Fruit fly (Drosophila melanogaster): ENCODE data around the gene CG34452.

Gene CG34452

dm6 chr3L:15678284-15678683, 9.4 kb downstream of the CG34452 start:
- no peak for TF ChIP-seq bab1 (GFP tag; optimal IDR thresholded peaks at IDR 0.05)

dm6 chr3L:15677662-15678061, 10.0 kb downstream of the CG34452 start:
- TF ChIP-seq tj (GFP tag; optimal IDR thresholded peaks at IDR 0.05) (no peak), CG12768 (GFP tag; optimal IDR thresholded peaks at IDR 0.05) (no peak), CG1620 (GFP tag; optimal IDR thresholded peaks at IDR 0.05) (no peak), toe (GFP tag; optimal IDR thresholded peaks at IDR 0.05) (no peak), CG14711 (tag; optimal IDR thresholded peaks at IDR 0.05) (no peak), CG33017 (tag; optimal IDR thresholded peaks at IDR 0.05) (no peak), cnc (optimal IDR thresholded peaks at IDR 0.05) (no peak), Clk (GFP tag; optimal IDR thresholded peaks at IDR 0.05) (no peak), CG5204 (GFP tag; optimal IDR thresholded peaks at IDR 0.05) (no peak), Mnt (GFP tag; optimal IDR thresholded peaks at IDR 0.05) (no peak), kay (GFP tag; ENCODE audit: borderline replicate concordance) (no peak), CG7101 (tag; optimal IDR thresholded peaks at IDR 0.05) (no peak), pad (GFP tag; optimal IDR thresholded peaks at IDR 0.05) (no peak), Hr96 (GFP tag; optimal IDR thresholded peaks at IDR 0.05) (no peak), CG7045 (GFP tag; optimal IDR thresholded peaks at IDR 0.05) (no peak)

dm6 chr3L:15675111-15675510, 12.6 kb downstream of the CG34452 start:
- TF ChIP-seq Clk (GFP tag; optimal IDR thresholded peaks at IDR 0.05) (no peak), cnc (optimal IDR thresholded peaks at IDR 0.05) (no peak), tj (GFP tag; optimal IDR thresholded peaks at IDR 0.05) (no peak), kay (GFP tag; ENCODE audit: borderline replicate concordance) (no peak), CG7101 (tag; optimal IDR thresholded peaks at IDR 0.05) (no peak), cic (GFP tag; optimal IDR thresholded peaks at IDR 0.05) (no peak), CG12768 (GFP tag; optimal IDR thresholded peaks at IDR 0.05) (no peak), CG5204 (GFP tag; optimal IDR thresholded peaks at IDR 0.05) (no peak), bab1 (GFP tag; optimal IDR thresholded peaks at IDR 0.05) (no peak), Crg-1 (GFP tag; optimal IDR thresholded peaks at IDR 0.05) (no peak), CG1620 (GFP tag; optimal IDR thresholded peaks at IDR 0.05) (no peak), CG7045 (GFP tag; optimal IDR thresholded peaks at IDR 0.05) (no peak), pad (GFP tag; optimal IDR thresholded peaks at IDR 0.05) (no peak), toe (GFP tag; optimal IDR thresholded peaks at IDR 0.05) (no peak)

dm6 chr3L:15672800-15673199, 14.9 kb downstream of the CG34452 start:
- TF ChIP-seq CG12768 (GFP tag; optimal IDR thresholded peaks at IDR 0.05) (no peak), cic (GFP tag; optimal IDR thresholded peaks at IDR 0.05) (no peak), Crg-1 (GFP tag; optimal IDR thresholded peaks at IDR 0.05) (no peak), pad (GFP tag; optimal IDR thresholded peaks at IDR 0.05) (no peak), CG7045 (GFP tag; optimal IDR thresholded peaks at IDR 0.05) (no peak), CG1620 (GFP tag; optimal IDR thresholded peaks at IDR 0.05) (no peak), CG14711 (tag; optimal IDR thresholded peaks at IDR 0.05) (no peak), Mnt (GFP tag; optimal IDR thresholded peaks at IDR 0.05) (no peak), kay (GFP tag; ENCODE audit: borderline replicate concordance) (no peak), bab1 (GFP tag; optimal IDR thresholded peaks at IDR 0.05) (no peak), CG33017 (tag; optimal IDR thresholded peaks at IDR 0.05) (no peak), cnc (optimal IDR thresholded peaks at IDR 0.05) (no peak), toe (GFP tag; optimal IDR thresholded peaks at IDR 0.05) (no peak), ovo (GFP tag; optimal IDR thresholded peaks at IDR 0.05) (no peak), Clk (GFP tag; optimal IDR thresholded peaks at IDR 0.05) (no peak), Hr96 (GFP tag; optimal IDR thresholded peaks at IDR 0.05) (no peak), CG7101 (tag; optimal IDR thresholded peaks at IDR 0.05) (no peak), CG11617 (GFP tag; optimal IDR thresholded peaks at IDR 0.05) (no peak), CG5204 (GFP tag; optimal IDR thresholded peaks at IDR 0.05) (no peak), tj (GFP tag; optimal IDR thresholded peaks at IDR 0.05) (no peak)

- TF ChIP-seq ovo (GFP tag; optimal IDR thresholded peaks at IDR 0.05) (no peak), Clk (GFP tag; optimal IDR thresholded peaks at IDR 0.05) (no peak), CG33017 (tag; optimal IDR thresholded peaks at IDR 0.05) (no peak), CG5204 (GFP tag; optimal IDR thresholded peaks at IDR 0.05) (no peak), pad (GFP tag; optimal IDR thresholded peaks at IDR 0.05) (no peak), CG12768 (GFP tag; optimal IDR thresholded peaks at IDR 0.05) (no peak), toe (GFP tag; optimal IDR thresholded peaks at IDR 0.05) (no peak), Crg-1 (GFP tag; optimal IDR thresholded peaks at IDR 0.05) (no peak), kay (GFP tag; ENCODE audit: borderline replicate concordance) (no peak), CG7101 (tag; optimal IDR thresholded peaks at IDR 0.05) (no peak), CG7045 (GFP tag; optimal IDR thresholded peaks at IDR 0.05) (no peak), Mnt (GFP tag; optimal IDR thresholded peaks at IDR 0.05) (no peak), CG14711 (tag; optimal IDR thresholded peaks at IDR 0.05) (no peak), cnc (optimal IDR thresholded peaks at IDR 0.05) (no peak), cic (GFP tag; optimal IDR thresholded peaks at IDR 0.05) (no peak), bab1 (GFP tag; optimal IDR thresholded peaks at IDR 0.05) (no peak), CG11617 (GFP tag; optimal IDR thresholded peaks at IDR 0.05) (no peak)
Measured at dm6 chr3L:15670455-15670854, 17.2 kb downstream of the CG34452 start.

dm6 chr3L:15669939-15670338, 17.8 kb downstream of the CG34452 start:
- TF ChIP-seq bab1 (GFP tag; optimal IDR thresholded peaks at IDR 0.05) (no peak), cnc (optimal IDR thresholded peaks at IDR 0.05) (no peak), Mnt (GFP tag; optimal IDR thresholded peaks at IDR 0.05) (no peak), CG1620 (GFP tag; optimal IDR thresholded peaks at IDR 0.05) (no peak), ovo (GFP tag; optimal IDR thresholded peaks at IDR 0.05) (no peak), tj (GFP tag; optimal IDR thresholded peaks at IDR 0.05) (no peak), cic (GFP tag; optimal IDR thresholded peaks at IDR 0.05) (no peak), CG7101 (tag; optimal IDR thresholded peaks at IDR 0.05) (no peak), Hr96 (GFP tag; optimal IDR thresholded peaks at IDR 0.05) (no peak)

dm6 chr3L:15665741-15666140, 22.0 kb downstream of the CG34452 start:
- TF ChIP-seq Mnt (GFP tag; optimal IDR thresholded peaks at IDR 0.05) (no peak), Crg-1 (GFP tag; optimal IDR thresholded peaks at IDR 0.05) (no peak), toe (GFP tag; optimal IDR thresholded peaks at IDR 0.05) (no peak), ovo (GFP tag; optimal IDR thresholded peaks at IDR 0.05) (no peak), CG7045 (GFP tag; optimal IDR thresholded peaks at IDR 0.05) (no peak), kay (GFP tag; ENCODE audit: borderline replicate concordance) (no peak), CG12768 (GFP tag; optimal IDR thresholded peaks at IDR 0.05) (no peak), tj (GFP tag; optimal IDR thresholded peaks at IDR 0.05) (no peak), CG11617 (GFP tag; optimal IDR thresholded peaks at IDR 0.05) (no peak), CG14711 (tag; optimal IDR thresholded peaks at IDR 0.05) (no peak), CG1620 (GFP tag; optimal IDR thresholded peaks at IDR 0.05) (no peak), Hr96 (GFP tag; optimal IDR thresholded peaks at IDR 0.05) (no peak), CG33017 (tag; optimal IDR thresholded peaks at IDR 0.05) (no peak), CG5204 (GFP tag; optimal IDR thresholded peaks at IDR 0.05) (no peak)

Data from whole organism, adult.